Fruit fly (Drosophila melanogaster): ENCODE results near the gene Brr2.
A peak's percentile ranks its signal among the peaks of the same experiment; 100 is the strongest.

The Brr2 gene

dm6 chr3L:15987635-15988034 is 20.0 kb upstream of the Brr2 start, which contains the start of gene PolD1 (continued):
- TF ChIP-seq Med (GFP tag) (peak; percentile 16), CG3995 (GFP tag; optimal IDR thresholded peaks at IDR 0.05) (peak; percentile 74), CG6272 (GFP tag; IDR thresholded peaks at IDR 0.05) (no peak), CG3838 (GFP tag; optimal IDR thresholded peaks at IDR 0.05) (no peak), CG6813 (GFP tag; optimal IDR thresholded peaks at IDR 0.05) (no peak), Sry-β (GFP tag; optimal IDR thresholded peaks at IDR 0.05) (no peak), esg (GFP tag; conservative IDR thresholded peaks at IDR 0.05) (no peak), Ets65A (GFP tag) (peak; percentile 43), crc (GFP tag; optimal IDR thresholded peaks at IDR 0.05) (no peak), Dp (GFP tag; optimal IDR thresholded peaks at IDR 0.05) (peak; percentile 51), peb (GFP tag; IDR thresholded peaks at IDR 0.05) (no peak), tup (GFP tag; optimal IDR thresholded peaks at IDR 0.05) (no peak), da (GFP tag; optimal IDR thresholded peaks at IDR 0.05) (no peak)

dm6 chr3L:15982783-15983432 is 15.2 kb upstream of the Brr2 start, which contains the start of the genes brm and Arl1:
Gene brm (minus strand): TSS chr3L:15982869.
Gene Arl1 (plus strand): TSS chr3L:15983135.
- peak; percentile 91 for TF ChIP-seq nom (GFP tag; optimal IDR thresholded peaks at IDR 0.05)
- peak; percentile 96 for TF ChIP-seq dati (GFP tag; IDR thresholded peaks at IDR 0.05)
- peak; percentile 88 for TF ChIP-seq pum (GFP tag; optimal IDR thresholded peaks at IDR 0.05)
- TF ChIP-seq CG15479 (GFP tag; optimal IDR thresholded peaks at IDR 0.05) = peak; percentile 33
- peak; percentile 99 for TF ChIP-seq CG17361 (GFP tag; IDR thresholded peaks at IDR 0.05)
- TF ChIP-seq D19A (tag; optimal IDR thresholded peaks at IDR 0.05) = peak; percentile 90
- peak; percentile 92 for TF ChIP-seq CG1647 (GFP tag; optimal IDR thresholded peaks at IDR 0.05)
- TF ChIP-seq lilli (GFP tag; optimal IDR thresholded peaks at IDR 0.05) = peak; percentile 98
- peak; percentile 95 for TF ChIP-seq Blimp-1 (GFP tag; optimal IDR thresholded peaks at IDR 0.05)
- TF ChIP-seq MTF-1 (GFP tag; optimal IDR thresholded peaks at IDR 0.05; ENCODE audit: borderline replicate concordance) = peak; percentile 90
- TF ChIP-seq B-H2 (GFP tag; optimal IDR thresholded peaks at IDR 0.05) = peak; percentile 99
- peak; percentile 72 for TF ChIP-seq wek (GFP tag; optimal IDR thresholded peaks at IDR 0.05)
- TF ChIP-seq jumu (GFP tag; optimal IDR thresholded peaks at IDR 0.05) = peak; percentile 70
- TF ChIP-seq Dbx (GFP tag; IDR thresholded peaks at IDR 0.05) = peak; percentile 99
- TF ChIP-seq Bteb2 (GFP tag; optimal IDR thresholded peaks at IDR 0.05) = peak; percentile 88
- TF ChIP-seq hkb (optimal IDR thresholded peaks at IDR 0.05) = no peak
- TF ChIP-seq hkb (GFP tag; IDR thresholded peaks at IDR 0.05) = peak; percentile 99
- TF ChIP-seq CG31224 (GFP tag; IDR thresholded peaks at IDR 0.05) = peak; percentile 98
- TF ChIP-seq CG4730 (GFP tag; IDR thresholded peaks at IDR 0.05) = peak; percentile 99
- TF ChIP-seq CkIIα-i1 (GFP tag; IDR thresholded peaks at IDR 0.05) = peak; percentile 92
- TF ChIP-seq CG31388 (GFP tag; optimal IDR thresholded peaks at IDR 0.05) = peak; percentile 95
- peak; percentile 69 for TF ChIP-seq CG9797 (GFP tag; optimal IDR thresholded peaks at IDR 0.05)
- TF ChIP-seq CG12744 (GFP tag; optimal IDR thresholded peaks at IDR 0.05) = peak; percentile 57
- peak; percentile 99 for TF ChIP-seq lmd (GFP tag; IDR thresholded peaks at IDR 0.05)
- peak; percentile 99 for TF ChIP-seq GATAe (GFP tag; conservative IDR thresholded peaks at IDR 0.05)
- TF ChIP-seq CG7372 (GFP tag; IDR thresholded peaks at IDR 0.05) = peak; percentile 100
- peak; percentile 100 for TF ChIP-seq sob (GFP tag; IDR thresholded peaks at IDR 0.05)
- peak; percentile 99 for TF ChIP-seq CoRest (tag; optimal IDR thresholded peaks at IDR 0.05)
- TF ChIP-seq CG7786 (GFP tag; optimal IDR thresholded peaks at IDR 0.05) = peak; percentile 86
- peak; percentile 96 for TF ChIP-seq CG15011 (GFP tag; optimal IDR thresholded peaks at IDR 0.05)
- peak; percentile 99 for TF ChIP-seq gsb (GFP tag; IDR thresholded peaks at IDR 0.05)
- peak; percentile 85 for TF ChIP-seq CG4360 (GFP tag; IDR thresholded peaks at IDR 0.05)
- TF ChIP-seq ham (GFP tag; IDR thresholded peaks at IDR 0.05) = peak; percentile 98
- TF ChIP-seq gro (GFP tag; optimal IDR thresholded peaks at IDR 0.05) = peak; percentile 89
- peak; percentile 94 for TF ChIP-seq CG6854 (GFP tag; optimal IDR thresholded peaks at IDR 0.05)
- no peak for TF ChIP-seq Hr78 (GFP tag; optimal IDR thresholded peaks at IDR 0.05)
- peak; percentile 98 for TF ChIP-seq gt (GFP tag; IDR thresholded peaks at IDR 0.05)
